Worm (Caenorhabditis elegans): ENCODE measurements around the gene K03B8.11.

DNA sequence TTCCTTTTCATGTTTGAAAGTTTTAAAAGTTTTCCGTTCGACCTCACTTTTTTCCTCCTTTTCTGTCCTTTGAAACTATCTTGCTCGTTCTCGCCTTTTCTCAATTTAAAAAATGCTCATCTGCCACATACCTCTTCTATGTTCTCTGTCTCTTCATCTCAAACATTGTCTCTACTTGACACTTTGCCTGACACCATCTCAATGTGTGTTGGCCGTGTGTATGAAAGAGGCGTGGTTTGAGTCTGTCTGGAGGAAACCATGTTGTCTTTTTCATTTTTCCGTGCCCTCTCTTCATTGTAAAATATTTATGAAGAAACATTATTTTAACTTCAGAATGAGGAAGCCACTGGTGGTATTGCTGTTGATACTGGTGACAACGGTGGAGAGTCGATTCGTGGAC, 17.0 kb upstream of the K03B8.11 start, which contains the start of gene K03B8.6:
- no peak for TF ChIP-seq ztf-29 (GFP tag; IDR thresholded peaks at IDR 0.05)
- TF ChIP-seq flt-1 (GFP tag; IDR thresholded peaks at IDR 0.05) = no peak
- TF ChIP-seq ztf-23 (GFP tag; IDR thresholded peaks at IDR 0.05) = no peak
- no peak for TF ChIP-seq med-1 (GFP tag; optimal IDR thresholded peaks at IDR 0.05; ENCODE audit: insufficient read depth)
- TF ChIP-seq T22C8.4 (GFP tag; IDR thresholded peaks at IDR 0.05) = no peak
- no peak for TF ChIP-seq cog-1 (tag; optimal IDR thresholded peaks at IDR 0.05)
- TF ChIP-seq klf-2 (GFP tag; conservative IDR thresholded peaks at IDR 0.05) = no peak
- TF ChIP-seq ref-1 (GFP tag; conservative IDR thresholded peaks at IDR 0.05) = no peak

Data from whole organism, midembryonic.